Worm (Caenorhabditis elegans): ENCODE data around the gene clc-3.

Gene clc-3

DNA sequence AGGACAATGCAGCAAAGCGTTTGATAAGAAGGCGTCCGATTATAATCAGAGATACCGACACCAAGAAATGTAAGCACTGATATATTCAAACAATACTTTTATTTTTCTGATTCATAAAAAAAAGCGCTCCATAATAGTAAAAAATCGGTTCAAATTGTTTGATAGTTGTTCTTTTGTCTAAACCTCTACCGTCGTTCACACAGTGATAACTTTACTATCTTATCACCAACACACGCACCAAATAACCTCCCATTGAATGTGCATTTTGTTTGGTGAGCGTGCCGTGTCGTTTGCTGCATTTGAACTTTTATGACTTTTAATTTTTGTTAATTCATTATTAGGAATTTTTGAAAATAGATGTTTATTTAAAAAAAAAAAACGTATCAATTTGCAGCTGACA is 40.4 kb downstream of the clc-3 start:
- TF ChIP-seq php-3 (GFP tag; IDR thresholded peaks at IDR 0.05): peak; percentile 78
- TF ChIP-seq D1046.2 (GFP tag; IDR thresholded peaks at IDR 0.05): no peak
- TF ChIP-seq ZK337.2 (GFP tag; IDR thresholded peaks at IDR 0.05): no peak
- TF ChIP-seq ceh-28 (tag; optimal IDR thresholded peaks at IDR 0.05): no peak
- TF ChIP-seq mes-2 (tag; optimal IDR thresholded peaks at IDR 0.05; ENCODE audit: poor library complexity, severe bottlenecking): no peak
- no peak for TF ChIP-seq lir-3 (tag; optimal IDR thresholded peaks at IDR 0.05)
- no peak for TF ChIP-seq dmd-8 (GFP tag; IDR thresholded peaks at IDR 0.05)
- TF ChIP-seq unc-62 (GFP tag; optimal IDR thresholded peaks at IDR 0.05 in 1 of 2): peak in 1 of 2 experiments; percentile 44
- no peak for TF ChIP-seq unc-62 (tag; optimal IDR thresholded peaks at IDR 0.05)
- no peak for TF ChIP-seq mdl-1 (tag; optimal IDR thresholded peaks at IDR 0.05)
- TF ChIP-seq Y5F2A.4 (GFP tag; optimal IDR thresholded peaks at IDR 0.05): no peak
- TF ChIP-seq daf-12 (tag; optimal IDR thresholded peaks at IDR 0.05): no peak
- peak; percentile 66 for TF ChIP-seq dmd-6 (GFP tag; IDR thresholded peaks at IDR 0.05)
- no peak for TF ChIP-seq hif-1 (tag; optimal IDR thresholded peaks at IDR 0.05)
- TF ChIP-seq nhr-28 (tag; optimal IDR thresholded peaks at IDR 0.05): peak; percentile 78
- TF ChIP-seq nhr-237 (tag; optimal IDR thresholded peaks at IDR 0.05): no peak
- no peak for TF ChIP-seq madf-9 (GFP tag; conservative IDR thresholded peaks at IDR 0.05)
- TF ChIP-seq lin-15B (tag; optimal IDR thresholded peaks at IDR 0.05): no peak
- TF ChIP-seq nhr-41 (GFP tag; IDR thresholded peaks at IDR 0.05): no peak
- no peak for TF ChIP-seq Y48G9A.11 (GFP tag; IDR thresholded peaks at IDR 0.05)
- no peak for TF ChIP-seq lin-13 (GFP tag; optimal IDR thresholded peaks at IDR 0.05)
- TF ChIP-seq lin-39 (tag; optimal IDR thresholded peaks at IDR 0.05): no peak
- TF ChIP-seq arid-1 (GFP tag; conservative IDR thresholded peaks at IDR 0.05): no peak
- TF ChIP-seq pqm-1 (tag; optimal IDR thresholded peaks at IDR 0.05): peak; percentile 92
- TF ChIP-seq nhr-48 (tag; optimal IDR thresholded peaks at IDR 0.05): peak; percentile 17
- TF ChIP-seq nhr-77 (tag; optimal IDR thresholded peaks at IDR 0.05): peak; percentile 22
- no peak for TF ChIP-seq ceh-62 (tag; optimal IDR thresholded peaks at IDR 0.05)
- TF ChIP-seq mxl-2 (GFP tag; conservative IDR thresholded peaks at IDR 0.05): no peak
- TF ChIP-seq Y75B8A.6 (GFP tag; IDR thresholded peaks at IDR 0.05): no peak
- no peak for TF ChIP-seq nhr-10 (tag; optimal IDR thresholded peaks at IDR 0.05)
- no peak for TF ChIP-seq pha-4 (GFP tag; IDR thresholded peaks at IDR 0.05)
- TF ChIP-seq pha-4 (tag; optimal IDR thresholded peaks at IDR 0.05): no peak
- TF ChIP-seq aha-1 (tag): no peak
- TF ChIP-seq mxl-3 (GFP tag; optimal IDR thresholded peaks at IDR 0.05): no peak
- TF ChIP-seq daf-16 (GFP tag; optimal IDR thresholded peaks at IDR 0.05): no peak
- peak; percentile 52 for TF ChIP-seq daf-16 (tag; optimal IDR thresholded peaks at IDR 0.05)
- peak; percentile 63 for TF ChIP-seq hlh-11 (tag; optimal IDR thresholded peaks at IDR 0.05)
- no peak for TF ChIP-seq nhr-76 (tag; optimal IDR thresholded peaks at IDR 0.05)
- no peak for TF ChIP-seq vab-7 (GFP tag; IDR thresholded peaks at IDR 0.05)
- no peak for TF ChIP-seq hmg-1.1 (GFP tag; IDR thresholded peaks at IDR 0.05)
- TF ChIP-seq tag-97 (GFP tag; IDR thresholded peaks at IDR 0.05): no peak
- no peak for TF ChIP-seq lim-7 (GFP tag; IDR thresholded peaks at IDR 0.05)
- peak; percentile 61 for TF ChIP-seq dve-1 (tag; optimal IDR thresholded peaks at IDR 0.05; ENCODE audit: insufficient read depth)
- no peak for TF ChIP-seq ceh-82 (tag; optimal IDR thresholded peaks at IDR 0.05)

DNA sequence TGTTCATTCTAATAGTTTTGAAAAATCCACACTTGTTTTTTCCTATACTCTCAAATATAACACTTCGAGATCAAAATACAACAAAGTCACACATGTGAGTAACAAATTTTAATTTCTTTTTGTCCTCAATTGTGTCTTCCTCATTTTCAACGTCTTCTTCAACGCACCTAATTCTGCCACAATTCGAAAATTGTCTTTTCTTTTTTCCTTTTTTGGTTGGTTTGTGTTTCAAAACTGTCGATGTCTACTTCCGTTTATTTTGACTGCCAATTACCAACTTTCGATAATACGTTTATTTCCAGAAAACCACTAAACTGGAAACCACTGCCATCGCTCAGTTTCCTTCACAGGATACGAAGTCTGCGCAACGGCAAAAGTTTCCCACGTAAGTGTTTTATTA is 41.7 kb downstream of the clc-3 start, which contains the start of gene F11D5.1:
F11D5.1 (plus strand) TSS at position 301 of the 400 bp plus-strand sequence.
- TF ChIP-seq ceh-32 (tag; optimal IDR thresholded peaks at IDR 0.05; ENCODE audit: poor library complexity) (no peak), T20F7.1 (GFP tag; optimal IDR thresholded peaks at IDR 0.05) (no peak), nhr-48 (tag; optimal IDR thresholded peaks at IDR 0.05) (no peak), ctbp-1 (GFP tag; IDR thresholded peaks at IDR 0.05) (no peak)
